Fruit fly (Drosophila melanogaster) whole organism, embryonic: ENCODE data around the gene CG14229.
A peak's percentile ranks its signal among the peaks of the same experiment; 100 is the strongest.

Experiments
- CG10267 ChIP-seq: fragments of 200-800 bp; sonication (Bioruptor generic); optimal IDR thresholded peaks from 2 replicates; lab custom pipeline; 2018; ENCODE audit warnings: missing biosample characterization, mild to moderate bottlenecking, missing genetic modification characterization, moderate library complexity
- CG10274 ChIP-seq: fragments of 200-800 bp; sonication (Bioruptor generic); optimal IDR thresholded peaks from 3 replicates; lab custom pipeline; 2017; ENCODE audit warnings: missing biosample characterization, mild to moderate bottlenecking, missing genetic modification characterization
- CG10654 ChIP-seq: fragments of 200-800 bp; sonication (Bioruptor generic); optimal IDR thresholded peaks from 2 replicates; lab custom pipeline; 2016; ENCODE audit warnings: missing biosample characterization, missing genetic modification characterization
- CG10979 ChIP-seq: fragments of 200-800 bp; sonication (Bioruptor generic); optimal IDR thresholded peaks from 2 replicates; lab custom pipeline; 2018; ENCODE audit warnings: missing biosample characterization, mild to moderate bottlenecking, missing genetic modification characterization, moderate library complexity
- CG11093 ChIP-seq: fragments of 200-800 bp; sonication (Bioruptor generic); IDR thresholded peaks from 3 replicates; pipeline ENCODE4 v1.3.6; 2022; ENCODE audit warnings: missing biosample characterization, missing genetic modification characterization
- CG12391 ChIP-seq: fragments of 200-800 bp; sonication (Bioruptor generic); optimal IDR thresholded peaks from 3 replicates; lab custom pipeline; 2018; ENCODE audit warnings: missing biosample characterization, mild to moderate bottlenecking, missing genetic modification characterization, moderate library complexity
- CG14710 ChIP-seq: fragments of 200-800 bp; sonication (Bioruptor generic); optimal IDR thresholded peaks from 3 replicates; lab custom pipeline; 2019; ENCODE audit warnings: missing biosample characterization, mild to moderate bottlenecking, missing genetic modification characterization, moderate library complexity
- CG1602 ChIP-seq: fragments of 200-800 bp; sonication (Bioruptor generic); optimal IDR thresholded peaks from 3 replicates; lab custom pipeline; 2016; ENCODE audit warnings: missing biosample characterization, missing genetic modification characterization
- CG17328 ChIP-seq: fragments of 200-800 bp; sonication (Bioruptor generic); IDR thresholded peaks from 2 replicates; pipeline ENCODE4 v1.3.6; 2022; ENCODE audit warnings: missing biosample characterization, missing genetic modification characterization
- CG17361 ChIP-seq: fragments of 200-800 bp; sonication (Bioruptor generic); IDR thresholded peaks from 3 replicates; pipeline ENCODE4 v1.3.6; 2022; ENCODE audit warnings: missing biosample characterization, missing genetic modification characterization
- CG17568 ChIP-seq: fragments of 200-800 bp; sonication (Bioruptor generic); optimal IDR thresholded peaks from 2 replicates; lab custom pipeline; 2018; ENCODE audit warnings: missing biosample characterization, mild to moderate bottlenecking, missing genetic modification characterization, moderate library complexity
- CG18262 ChIP-seq: fragments of 200-800 bp; optimal IDR thresholded peaks from 3 replicates; lab custom pipeline; 2019; ENCODE audit warnings: missing biosample characterization, mild to moderate bottlenecking, missing genetic modification characterization, moderate library complexity
- CG2199 ChIP-seq: fragments of 200-800 bp; sonication (Bioruptor generic); IDR thresholded peaks from 3 replicates; pipeline ENCODE4 v1.3.6; 2022; ENCODE audit warnings: missing biosample characterization, missing genetic modification characterization
- CG2889 ChIP-seq: fragments of 200-800 bp; sonication (Bioruptor generic); IDR thresholded peaks from 3 replicates; pipeline ENCODE4 v1.3.6; 2022; ENCODE audit warnings: missing biosample characterization, missing genetic modification characterization
- CG30403 ChIP-seq: fragments of 200-800 bp; sonication (Bioruptor generic); optimal IDR thresholded peaks from 3 replicates; lab custom pipeline; 2016; ENCODE audit warnings: missing biosample characterization, missing genetic modification characterization
- CG33557 ChIP-seq: fragments of 200-800 bp; sonication (Bioruptor generic); optimal IDR thresholded peaks from 2 replicates; lab custom pipeline; 2019; ENCODE audit warnings: missing biosample characterization, mild to moderate bottlenecking, missing genetic modification characterization, moderate library complexity
- CG3995 ChIP-seq: fragments of 200-800 bp; sonication (Bioruptor generic); optimal IDR thresholded peaks from 3 replicates; lab custom pipeline; 2016; ENCODE audit warnings: missing biosample characterization, missing genetic modification characterization
- CG6254 ChIP-seq: fragments of 200-800 bp; sonication (Bioruptor generic); optimal IDR thresholded peaks from 3 replicates; lab custom pipeline; 2017; ENCODE audit warnings: mild to moderate bottlenecking, missing biosample characterization, missing genetic modification reagents, missing genetic modification characterization
- Deaf1 ChIP-seq: fragments of 200-800 bp; optimal IDR thresholded peaks from 3 replicates; lab custom pipeline; 2019; ENCODE audit warnings: missing biosample characterization, mild to moderate bottlenecking, missing genetic modification characterization, moderate library complexity
- GATAe ChIP-seq: fragments of 200-800 bp; sonication (Bioruptor generic); conservative IDR thresholded peaks from 2 replicates; pipeline ENCODE4 v1.3.6; 2022; ENCODE audit warnings: missing biosample characterization, missing genetic modification characterization
- Med ChIP-seq: fragments of 200-800 bp; sonication (Bioruptor generic); peaks from one replicate; lab custom pipeline; 2016; ENCODE audit warnings: missing biosample characterization, missing genetic modification characterization, mild to moderate bottlenecking, inconsistent platforms, moderate library complexity
- Poxn ChIP-seq: fragments of 200-800 bp; sonication (Bioruptor generic); IDR thresholded peaks from 2 replicates; pipeline ENCODE4 v1.3.6; 2022; ENCODE audit warnings: missing biosample characterization, missing genetic modification characterization
- Rx ChIP-seq: fragments of 200-800 bp; sonication (Bioruptor generic); IDR thresholded peaks from 2 replicates; pipeline ENCODE4 v1.3.6; 2022; ENCODE audit warnings: missing biosample characterization, missing genetic modification characterization
- Vsx1 ChIP-seq: fragments of 200-800 bp; sonication (Bioruptor generic); optimal IDR thresholded peaks from 2 replicates; lab custom pipeline; 2017; ENCODE audit warnings: missing biosample characterization, mild to moderate bottlenecking, missing genetic modification characterization, missing genetic modification reagents
- ash1 ChIP-seq: fragments of 200-800 bp; sonication (Bioruptor generic); optimal IDR thresholded peaks from 2 replicates; lab custom pipeline; 2018; ENCODE audit warnings: missing biosample characterization, mild to moderate bottlenecking, missing genetic modification characterization
- chn ChIP-seq: fragments of 200-800 bp; sonication (Bioruptor generic); optimal IDR thresholded peaks from 2 replicates; lab custom pipeline; 2016; ENCODE audit warnings: missing biosample characterization, missing genetic modification characterization
- corto ChIP-seq: fragments of 200-800 bp; sonication (Bioruptor generic); optimal IDR thresholded peaks from 2 replicates; lab custom pipeline; 2016; ENCODE audit warnings: missing biosample characterization, mild to moderate bottlenecking, missing genetic modification characterization, moderate library complexity
- crol ChIP-seq: fragments of 200-800 bp; sonication (Bioruptor generic); IDR thresholded peaks from 2 replicates; pipeline ENCODE4 v1.3.6; 2022; ENCODE audit warnings: missing biosample characterization, missing genetic modification characterization
- cwo ChIP-seq: fragments of 200-800 bp; sonication (Bioruptor generic); optimal IDR thresholded peaks from 3 replicates; lab custom pipeline; 2017; ENCODE audit warnings: missing biosample characterization, missing genetic modification characterization, mild to moderate bottlenecking, moderate library complexity, missing genetic modification reagents
- dan ChIP-seq: fragments of 200-800 bp; sonication (Bioruptor generic); IDR thresholded peaks from 2 replicates; pipeline ENCODE4 v1.3.6; 2022; ENCODE audit warnings: missing biosample characterization, missing genetic modification characterization
- dati ChIP-seq: fragments of 200-800 bp; sonication (Bioruptor generic); IDR thresholded peaks from 2 replicates; pipeline ENCODE4 v1.3.6; 2022; ENCODE audit warnings: missing biosample characterization, missing genetic modification characterization
- dmrt11E ChIP-seq: fragments of 200-800 bp; sonication (Bioruptor generic); optimal IDR thresholded peaks from 3 replicates; lab custom pipeline; 2018; ENCODE audit warnings: missing biosample characterization, mild to moderate bottlenecking, missing genetic modification characterization, moderate library complexity
- esg ChIP-seq: fragments of 200-800 bp; sonication (Bioruptor generic); conservative IDR thresholded peaks from 2 replicates; pipeline ENCODE4 v1.3.6; 2022; ENCODE audit warnings: missing biosample characterization, missing genetic modification characterization
- gem ChIP-seq: fragments of 200-800 bp; sonication (Bioruptor generic); optimal IDR thresholded peaks from 2 replicates; lab custom pipeline; 2019; ENCODE audit warnings: missing biosample characterization, mild to moderate bottlenecking, missing genetic modification characterization, moderate library complexity
- grn ChIP-seq: fragments of 200-800 bp; sonication (Bioruptor generic); optimal IDR thresholded peaks from 3 replicates; lab custom pipeline; 2017; ENCODE audit warnings: missing biosample characterization, missing genetic modification characterization
- lola ChIP-seq, 3 experiments: fragments of >200 bp in 2 of 3; fragments of 200-800 bp in 1 of 3; sonication (Bioruptor generic) in 1 of 3; optimal IDR thresholded peaks; 2 replicates each; lab custom pipeline; 2017 to 2019; ENCODE audit warnings: missing biosample characterization in 3 of 3, missing genetic modification characterization in 3 of 3, mild to moderate bottlenecking in 1 of 3, moderate library complexity in 1 of 3
- mirr ChIP-seq: fragments of 200-800 bp; sonication (Bioruptor generic); optimal IDR thresholded peaks from 3 replicates; lab custom pipeline; 2018; ENCODE audit warnings: missing biosample characterization, mild to moderate bottlenecking, missing genetic modification characterization
- pb ChIP-seq: fragments of 200-800 bp; sonication (Bioruptor generic); optimal IDR thresholded peaks from 3 replicates; lab custom pipeline; 2016; ENCODE audit warnings: missing biosample characterization, missing genetic modification characterization
- pros ChIP-seq: fragments of 200-800 bp; sonication (Bioruptor generic); optimal IDR thresholded peaks from 3 replicates; lab custom pipeline; 2019; ENCODE audit warnings: missing biosample characterization, mild to moderate bottlenecking, missing genetic modification characterization, moderate library complexity
- sens ChIP-seq: fragments of 200-800 bp; sonication (Bioruptor generic); peaks from one replicate; lab custom pipeline; 2016; ENCODE audit warnings: missing biosample characterization, missing genetic modification characterization
- stc ChIP-seq: fragments of 200-800 bp; sonication (Bioruptor generic); IDR thresholded peaks from 2 replicates; pipeline ENCODE4 v1.3.6; 2022; ENCODE audit warnings: missing biosample characterization, missing genetic modification characterization
- tin ChIP-seq: fragments of 200-800 bp; sonication (Bioruptor generic); optimal IDR thresholded peaks from 3 replicates; lab custom pipeline; 2016; ENCODE audit warnings: missing biosample characterization, missing genetic modification characterization
- twi ChIP-seq: fragments of 200-800 bp; optimal IDR thresholded peaks from 2 replicates; lab custom pipeline; 2019; ENCODE audit warnings: missing biosample characterization, mild to moderate bottlenecking, missing genetic modification characterization, moderate library complexity
- z ChIP-seq: fragments of 200-800 bp; sonication (Bioruptor generic); IDR thresholded peaks from 3 replicates; pipeline ENCODE4 v1.3.6; 2022; ENCODE audit warnings: missing biosample characterization, missing genetic modification characterization
- zf30C ChIP-seq: fragments of 200-800 bp; sonication (Bioruptor generic); optimal IDR thresholded peaks from 3 replicates; lab custom pipeline; 2018; ENCODE audit warnings: missing biosample characterization, mild to moderate bottlenecking, missing genetic modification characterization

The CG14229 gene

dm6 chrX:19717988-19718973 is 23.2 kb upstream of the CG14229 start, which contains the start of gene CG12531 (continued):
- no peak for TF ChIP-seq dan (GFP tag; lab: Robert Waterston, UW)
- TF ChIP-seq dati (GFP tag; lab: Robert Waterston, UW) = no peak
- TF ChIP-seq pros = peak; percentile 39
- TF ChIP-seq CG3995 (GFP tag; lab: Kevin White, UChicago) = peak; percentile 5
- no peak for TF ChIP-seq mirr
- no peak for TF ChIP-seq pb (GFP tag; lab: Kevin White, UChicago)
- TF ChIP-seq chn (GFP tag; lab: Kevin White, UChicago) = no peak
- no peak for TF ChIP-seq Vsx1 (GFP tag; lab: Kevin White, UChicago)
- TF ChIP-seq tin (GFP tag; lab: Kevin White, UChicago) = no peak

DNA sequence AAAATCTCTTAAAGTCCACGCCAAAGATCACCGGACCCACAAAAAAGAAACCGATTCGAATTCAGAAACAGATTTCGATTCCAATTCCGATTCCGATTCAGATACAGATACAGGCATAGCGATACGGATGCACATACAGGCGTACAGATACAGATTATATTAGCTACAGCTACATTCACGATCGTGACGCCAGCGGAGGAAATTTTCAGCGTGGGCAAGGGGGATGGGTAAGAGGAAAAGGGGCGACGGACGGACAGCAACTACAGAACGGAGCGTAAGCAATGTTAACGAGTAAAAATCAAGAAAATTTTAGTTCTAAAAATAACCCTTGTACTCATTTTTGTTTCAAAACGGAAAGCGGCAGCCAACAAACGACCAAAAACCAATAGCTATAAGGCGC is 22.0 kb upstream of the CG14229 start:
- TF ChIP-seq CG2199 (GFP tag; lab: Robert Waterston, UW) = peak; percentile 54; the same call in 2 of the 3 replicates
- TF ChIP-seq crol (GFP tag; lab: Robert Waterston, UW) = peak; percentile 75; the same call in 1 of the 2 replicates
- TF ChIP-seq Deaf1 (tag; lab: Kevin White, UChicago) = peak; percentile 10
- TF ChIP-seq z (GFP tag; lab: Robert Waterston, UW) = 0 out of 3 replicates have a peak, but pooled peaks have one; percentile 45
- no peak for TF ChIP-seq CG17328 (GFP tag; lab: Robert Waterston, UW)

- TF ChIP-seq cwo (GFP tag; lab: Kevin White, UChicago) (no peak), CG14710 (peak; percentile 4), sens (GFP tag; lab: Kevin White, UChicago) (peak; percentile 81), dmrt11E (tag; lab: Kevin White, UChicago) (peak; percentile 39), CG18262 (peak; percentile 42), CG10654 (GFP tag; lab: Kevin White, UChicago) (no peak), CG10274 (no peak), lola (GFP tag; optimal IDR thresholded peaks at IDR 0.05; lab: Kevin White, UChicago) (peak in 1 of 3 experiments; percentile 44), CG11093 (no peak), Rx (GFP tag; lab: Robert Waterston, UW) (no peak), CG1602 (GFP tag; lab: Kevin White, UChicago) (no peak), CG2889 (GFP tag; lab: Robert Waterston, UW) (no peak), stc (GFP tag; lab: Robert Waterston, UW) (no peak), Poxn (GFP tag; lab: Robert Waterston, UW) (no peak), CG17568 (GFP tag; lab: Kevin White, UChicago) (no peak), ash1 (no peak), Med (peak; percentile 31), esg (GFP tag; lab: Robert Waterston, UW) (no peak), corto (GFP tag; lab: Kevin White, UChicago) (no peak), CG12391 (tag; lab: Kevin White, UChicago) (peak; percentile 8), twi (peak; percentile 92), gem (peak; percentile 27), grn (no peak), CG17361 (GFP tag; lab: Robert Waterston, UW) (peak; percentile 64; the same call in 2 of the 3 replicates), CG10979 (tag; lab: Kevin White, UChicago) (peak; percentile 16), CG10267 (tag; lab: Kevin White, UChicago) (peak; percentile 2), zf30C (GFP tag; lab: Kevin White, UChicago) (peak; percentile 71), CG6254 (GFP tag; lab: Kevin White, UChicago) (no peak), GATAe (no peak), CG30403 (no peak), CG33557 (GFP tag; lab: Kevin White, UChicago) (peak; percentile 10)
Observed at dm6 chrX:19716325-19716917, 21.4 kb upstream of the CG14229 start.
